Worm (Caenorhabditis elegans) whole organism, late embryonic: Measurements from ENCODE around the gene apc-2.

Experiments used
- ama-1 ChIP-seq: fragments of 150-350 bp; optimal IDR thresholded peaks from 2 replicates; lab custom pipeline; 2014
- fkh-6 ChIP-seq: sonication (generic microtip); optimal IDR thresholded peaks from 2 replicates; lab custom pipeline; 2016; ENCODE audit warnings: missing genetic modification characterization, missing compliant biosample characterization
- nhr-11 ChIP-seq: fragments of 150-350 bp; optimal IDR thresholded peaks from 2 replicates; lab custom pipeline; 2014; ENCODE audit warnings: missing biosample characterization, missing genetic modification characterization
- odd-2 ChIP-seq: sonication (generic microtip); optimal IDR thresholded peaks from 2 replicates; lab custom pipeline; 2017; ENCODE audit warnings: antibody characterized with exemption, mild to moderate bottlenecking, missing genetic modification characterization, missing compliant biosample characterization
- pha-2 ChIP-seq: sonication (generic microtip); optimal IDR thresholded peaks from 2 replicates; lab custom pipeline; 2017; ENCODE audit warnings: mild to moderate bottlenecking, missing genetic modification characterization, missing compliant biosample characterization
- syd-9 ChIP-seq: sonication (generic microtip); optimal IDR thresholded peaks from 2 replicates; lab custom pipeline; 2016; ENCODE audit warnings: mild to moderate bottlenecking, missing genetic modification characterization, moderate library complexity, missing compliant biosample characterization
- ztf-16 ChIP-seq: sonication (generic microtip); optimal IDR thresholded peaks from 2 replicates; lab custom pipeline; 2017; ENCODE audit warnings: missing genetic modification characterization, missing compliant biosample characterization

DNA sequence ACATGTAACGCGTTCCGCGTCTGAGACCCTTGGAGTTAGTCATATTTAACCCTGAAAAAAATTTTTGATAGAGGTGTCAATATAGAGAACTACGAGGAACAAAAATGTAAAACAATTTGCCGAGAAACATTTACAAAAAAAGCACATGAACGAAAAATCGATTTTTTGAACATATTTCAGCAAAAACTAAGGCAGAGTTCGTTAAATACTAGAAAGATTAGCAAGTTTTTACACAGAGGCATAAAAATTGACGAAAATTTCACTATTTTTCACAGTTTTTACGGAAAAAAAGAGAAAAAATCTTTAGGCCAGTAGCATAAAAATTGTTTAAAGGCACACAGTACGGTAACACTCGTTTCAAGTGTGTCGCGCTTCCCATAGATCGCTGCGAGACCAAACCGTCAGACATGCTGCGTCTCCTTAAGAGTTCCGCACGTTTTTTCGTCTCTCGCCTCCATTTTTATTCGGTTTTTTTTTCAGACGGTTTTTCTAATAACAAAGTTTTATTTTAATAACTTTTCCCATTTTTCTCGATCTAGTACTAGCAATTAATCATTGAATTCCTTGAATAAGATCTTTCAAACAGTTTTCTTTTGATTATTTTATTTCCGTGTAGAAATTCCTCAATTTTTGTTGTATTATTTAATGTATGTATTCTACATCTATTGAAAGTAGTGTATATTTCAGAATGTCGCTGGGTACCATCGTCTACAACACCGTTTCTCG, 49.9 kb downstream of the apc-2 start, which contains the start of the genes rpl-21 and C14B9.10:
- TF ChIP-seq nhr-11 (tag; lab: Kevin White, UChicago) (no peak), syd-9 (tag; lab: Kevin White, UChicago) (no peak), odd-2 (tag; lab: Kevin White, UChicago) (no peak), fkh-6 (tag; lab: Kevin White, UChicago) (no peak), pha-2 (tag; lab: Kevin White, UChicago) (no peak), ama-1 (lab: Kevin White, UChicago) (no peak), ztf-16 (tag; lab: Kevin White, UChicago) (no peak)
